Worm (Caenorhabditis elegans) whole organism, L2 larva: ENCODE data around the gene R09E10.6.

Experiments used
- Y55F3AM.14 ChIP-seq: fragments of 200-800 bp; sonication (Bioruptor generic); optimal IDR thresholded peaks from 2 replicates; lab custom pipeline; 2018; ENCODE audit warnings: mild to moderate bottlenecking, missing genetic modification characterization, missing compliant biosample characterization
- ama-1 ChIP-seq: fragments of 150-350 bp; optimal IDR thresholded peaks from 2 replicates; lab custom pipeline; 2018; ENCODE audit warnings: inconsistent platforms
- ceh-82 ChIP-seq: fragments of 150-350 bp; optimal IDR thresholded peaks from 2 replicates; lab custom pipeline; 2014; ENCODE audit warnings: missing biosample characterization, missing genetic modification characterization
- dmd-4 ChIP-seq: sonication (generic microtip); optimal IDR thresholded peaks from 2 replicates; lab custom pipeline; 2017; ENCODE audit warnings: missing biosample characterization, missing genetic modification characterization
- egl-27 ChIP-seq: sonication (generic microtip); optimal IDR thresholded peaks from 3 replicates; lab custom pipeline; 2017; ENCODE audit warnings: missing biosample characterization, missing genetic modification reagents, missing genetic modification characterization
- lin-11 ChIP-seq: fragments of 150-350 bp; sonication (generic microtip); optimal IDR thresholded peaks from 2 replicates; lab custom pipeline; 2014; ENCODE audit warnings: missing biosample characterization, missing genetic modification characterization, inconsistent platforms, mixed read lengths
- lin-13 ChIP-seq: fragments of 150-350 bp; optimal IDR thresholded peaks from 2 replicates; lab custom pipeline; 2014; ENCODE audit warnings: missing biosample characterization, missing genetic modification reagents, missing genetic modification characterization
- nhr-237 ChIP-seq: fragments of 150-350 bp; optimal IDR thresholded peaks from 2 replicates; lab custom pipeline; 2014; ENCODE audit warnings: missing biosample characterization, missing genetic modification characterization
- skn-1 ChIP-seq: sonication (generic microtip); optimal IDR thresholded peaks from 2 replicates; lab custom pipeline; 2017; ENCODE audit warnings: missing biosample characterization, missing genetic modification characterization
- unc-39 ChIP-seq: fragments of 150-350 bp; optimal IDR thresholded peaks from 2 replicates; lab custom pipeline; 2014; ENCODE audit warnings: missing biosample characterization, missing genetic modification characterization
- unc-62 ChIP-seq: fragments of 150-350 bp; optimal IDR thresholded peaks from 2 replicates; lab custom pipeline; 2014; ENCODE audit warnings: missing biosample characterization, missing genetic modification reagents, missing genetic modification characterization

DNA sequence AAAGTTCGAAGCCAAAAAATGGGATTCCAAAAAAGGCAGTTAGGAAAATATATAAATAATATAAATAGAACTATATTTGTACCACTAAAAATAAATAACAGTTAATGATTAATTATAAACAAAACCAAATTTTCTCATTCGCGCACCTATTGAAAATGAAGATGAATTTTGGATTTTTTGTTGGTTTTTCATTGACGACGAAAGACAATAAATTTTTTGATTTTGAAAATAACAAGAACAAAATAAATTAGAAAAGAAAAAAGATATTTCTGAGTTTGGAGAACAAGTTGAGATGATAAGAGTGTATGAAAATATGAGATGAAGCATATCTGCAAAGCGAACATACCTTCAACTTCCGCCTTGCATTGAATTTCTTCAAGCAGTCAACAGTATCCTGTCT is 43.4 kb upstream of the R09E10.6 start:
- TF ChIP-seq unc-62, result no peak
- no peak for TF ChIP-seq lin-13
- TF ChIP-seq Y55F3AM.14 (GFP tag; lab: Kevin White, UChicago), result no peak
- TF ChIP-seq ama-1 (lab: Kevin White, UChicago), result no peak
- TF ChIP-seq skn-1, result no peak
- no peak for TF ChIP-seq ceh-82
- TF ChIP-seq dmd-4 (tag; lab: Kevin White, UChicago), result no peak
- TF ChIP-seq lin-11 (tag; lab: Kevin White, UChicago), result no peak
- TF ChIP-seq unc-39 (tag; lab: Kevin White, UChicago), result no peak
- no peak for TF ChIP-seq nhr-237 (tag; lab: Kevin White, UChicago)
- no peak for TF ChIP-seq egl-27 (tag; lab: Kevin White, UChicago)
